Fruit fly (Drosophila melanogaster) ovary, adult (tissue): ENCODE results near the gene nes.
A peak's percentile ranks its signal among the peaks of the same experiment; 100 is the strongest.

ENCODE experiments used
- CG17801 ChIP-seq: fragments of 200-800 bp; optimal IDR thresholded peaks from 2 replicates; lab custom pipeline; 2019; ENCODE audit warnings: missing biosample characterization, mild to moderate bottlenecking, missing genetic modification characterization, moderate library complexity; ENCODE audit not compliant: partially characterized antibody

nes gene

DNA sequence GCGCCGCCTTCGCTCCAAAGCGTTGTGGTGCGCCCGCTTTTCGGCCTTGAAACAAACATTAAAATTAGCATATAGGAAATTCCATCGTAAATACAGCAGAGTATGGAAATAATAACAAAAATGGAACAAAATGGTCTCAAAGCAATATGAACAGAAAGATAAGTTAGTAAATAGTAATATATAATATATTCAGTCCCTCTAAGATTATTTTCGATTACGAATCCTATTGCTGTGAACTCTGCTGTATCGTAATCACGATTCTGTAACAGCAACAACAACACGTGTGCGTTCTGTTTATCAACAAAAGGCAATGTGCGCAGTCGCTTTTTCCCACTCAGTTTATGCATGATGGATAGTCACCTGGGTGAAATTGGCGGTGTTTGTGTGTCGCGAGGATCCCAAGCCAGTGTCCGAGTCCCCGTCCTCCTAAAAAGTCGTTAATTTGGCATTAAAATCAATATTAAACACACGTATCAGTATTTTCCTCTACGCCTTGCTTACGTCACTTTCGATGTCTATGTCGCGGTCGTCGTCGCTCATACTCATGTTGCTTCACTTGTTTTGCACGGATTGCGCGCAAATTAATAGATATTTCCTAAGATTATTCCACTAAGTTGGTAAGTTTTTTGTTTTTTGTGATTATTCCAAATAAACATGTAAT lies 3.1 kb upstream of the nes start, which contains the start of the genes CG42374 and Mettl5:
TSS of gene CG42374 (plus strand) at position 287 of the 661 bp plus-strand sequence.
TSS of gene Mettl5 (plus strand) at position 287 of the 661 bp plus-strand sequence.
- TF ChIP-seq CG17801 (GFP tag; lab: Kevin White, UChicago) = no peak

- no peak for TF ChIP-seq CG17801 (GFP tag; lab: Kevin White, UChicago)
These were observed 1.2 kb upstream of the nes start for dm6 chr3L:19261720-19262119.

DNA sequence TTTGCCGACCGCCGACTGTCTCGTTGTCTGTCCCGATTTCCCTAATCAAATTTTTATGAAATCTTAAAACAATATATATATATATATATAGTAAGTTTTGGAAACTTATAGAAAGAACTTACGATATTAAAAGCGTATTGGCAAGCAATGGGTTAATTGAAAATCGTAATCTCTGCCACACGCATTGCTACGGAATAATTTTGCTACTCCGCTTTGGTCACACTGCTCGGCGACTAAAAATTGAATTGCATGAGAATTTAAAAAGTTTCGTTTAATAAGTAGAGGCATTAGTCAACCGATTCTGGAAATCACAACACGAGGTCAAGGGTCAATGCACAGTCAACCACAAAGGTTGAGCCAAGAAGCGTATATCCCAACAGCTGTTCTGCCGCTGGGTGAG lies 734 bp upstream of the nes start, which contains the start of gene Bet1:
TSS of gene Bet1 (plus strand) at position 182 of the 400 bp plus-strand sequence.
- TF ChIP-seq CG17801 (GFP tag; lab: Kevin White, UChicago) = no peak

DNA sequence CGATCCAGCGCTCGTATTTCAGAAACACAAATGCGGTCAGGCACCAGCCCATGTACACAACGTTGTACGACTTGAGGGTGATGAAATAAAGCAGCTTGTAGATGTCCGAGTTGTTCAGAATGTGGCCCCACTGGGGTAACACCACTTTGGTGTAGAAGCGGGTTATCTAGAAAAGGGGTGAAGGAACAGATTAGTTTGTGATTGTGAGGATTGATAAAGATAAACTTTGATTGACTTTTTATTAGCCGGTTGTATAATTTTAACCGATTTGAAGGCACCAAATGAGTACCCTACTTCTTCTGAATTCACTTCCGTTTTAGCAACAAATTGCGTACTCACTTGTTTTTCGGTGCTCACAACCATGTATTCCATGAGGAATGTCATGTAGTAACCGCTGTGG lies 2.3 kb downstream of the nes start:
- TF ChIP-seq CG17801 (GFP tag; lab: Kevin White, UChicago) = no peak

DNA sequence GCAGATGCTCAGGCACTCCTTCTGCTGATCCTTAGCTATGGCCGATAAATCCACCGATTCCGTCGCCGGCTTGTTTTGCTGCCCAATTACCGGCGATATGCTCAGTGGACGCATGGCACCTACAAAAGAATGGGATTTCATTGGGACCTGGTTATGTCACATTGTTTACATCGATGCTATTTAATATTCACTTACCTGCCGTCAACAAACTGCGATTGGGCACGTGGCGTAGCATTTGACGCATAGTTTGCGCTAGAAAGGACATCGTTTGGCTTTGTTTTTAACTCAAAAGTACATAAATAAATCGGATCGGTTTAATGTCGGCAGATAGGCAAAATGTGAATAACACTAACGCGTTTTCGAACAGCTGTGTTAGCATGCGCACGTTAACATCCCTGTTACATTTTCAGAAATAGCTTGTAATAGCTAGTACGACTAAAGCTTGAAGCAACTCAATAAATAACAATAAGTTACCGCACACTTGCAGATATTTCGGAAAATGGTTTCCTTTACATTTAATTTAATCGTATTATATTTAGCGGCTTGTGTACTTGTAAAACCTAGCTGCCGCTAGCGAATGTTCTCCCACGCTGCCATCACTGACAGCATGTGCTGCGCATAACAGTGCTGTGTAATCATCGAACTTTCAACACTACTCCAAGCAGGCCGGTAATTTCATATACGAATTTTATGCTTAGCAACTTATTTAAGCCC lies 5.6 kb downstream of the nes start, which contains the start of the genes mRpL21 and rept:
TSS of gene mRpL21 (minus strand) at position 347 of the 714 bp plus-strand sequence.
TSS of gene rept (plus strand) at position 626 of the 714 bp plus-strand sequence.
- peak; percentile 45 for TF ChIP-seq CG17801 (GFP tag; lab: Kevin White, UChicago)

DNA sequence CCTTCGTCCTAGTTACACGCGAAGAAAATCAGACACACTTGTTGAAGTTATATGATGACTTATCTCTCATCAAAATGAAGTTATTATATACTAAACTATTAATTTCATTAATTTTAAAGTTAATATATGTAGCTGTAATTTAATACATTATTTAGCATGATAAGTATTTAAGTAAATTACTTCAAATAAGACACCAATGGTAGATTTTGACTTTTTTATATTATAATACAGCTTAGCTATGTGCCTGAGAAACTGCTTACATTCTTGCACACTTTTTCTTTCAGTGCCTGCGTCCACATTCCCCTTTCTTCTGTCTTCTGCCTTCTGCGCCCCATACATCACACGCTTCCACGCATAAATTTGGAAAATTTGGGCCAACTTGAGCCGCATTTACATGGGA lies 8.8 kb downstream of the nes start:
- no peak for TF ChIP-seq CG17801 (GFP tag; lab: Kevin White, UChicago)

DNA sequence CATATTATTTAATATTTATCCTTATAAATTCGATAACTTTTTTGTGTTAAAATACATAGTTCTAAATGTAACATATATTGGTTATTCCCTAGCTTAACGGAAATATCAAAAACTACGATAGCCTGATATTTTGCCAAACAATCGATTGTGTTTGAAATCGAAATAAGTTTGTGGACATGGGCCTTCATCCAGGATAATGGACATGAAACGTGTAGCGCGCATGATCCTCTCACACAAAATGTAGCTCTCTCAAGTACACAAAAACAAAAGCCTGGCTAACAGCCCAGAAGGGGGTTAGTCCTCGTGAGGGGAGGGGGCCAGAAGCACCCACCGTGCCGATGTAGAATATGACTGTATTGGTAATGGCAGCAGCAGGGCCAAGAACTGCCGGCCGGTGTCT lies 22.7 kb downstream of the nes start:
- no peak for TF ChIP-seq CG17801 (GFP tag; lab: Kevin White, UChicago)

- TF ChIP-seq CG17801 (GFP tag; lab: Kevin White, UChicago) = no peak
These were observed 23.9 kb downstream of the nes start for dm6 chr3L:19236554-19236953.

DNA sequence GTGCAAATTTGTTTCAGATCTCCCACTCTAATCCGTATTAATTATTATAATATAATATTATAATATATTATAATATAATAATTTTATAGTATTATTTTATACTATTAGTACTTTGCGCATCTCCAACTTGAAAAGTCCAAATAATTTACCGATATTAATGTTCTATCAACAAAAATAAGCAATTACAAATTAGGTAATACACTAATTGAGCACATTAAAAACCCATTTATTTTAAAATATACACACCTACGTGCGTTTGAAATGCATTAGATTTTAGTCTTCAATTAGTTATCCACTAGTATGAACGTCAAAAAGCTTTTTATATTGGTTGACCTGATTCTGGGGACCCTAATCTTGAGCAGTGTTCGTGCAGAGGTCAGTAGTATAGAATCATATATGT lies 24.4 kb downstream of the nes start, which contains the start of gene CG33647:
TSS of gene CG33647 (plus strand) at position 301 of the 400 bp plus-strand sequence.
- no peak for TF ChIP-seq CG17801 (GFP tag; lab: Kevin White, UChicago)

DNA sequence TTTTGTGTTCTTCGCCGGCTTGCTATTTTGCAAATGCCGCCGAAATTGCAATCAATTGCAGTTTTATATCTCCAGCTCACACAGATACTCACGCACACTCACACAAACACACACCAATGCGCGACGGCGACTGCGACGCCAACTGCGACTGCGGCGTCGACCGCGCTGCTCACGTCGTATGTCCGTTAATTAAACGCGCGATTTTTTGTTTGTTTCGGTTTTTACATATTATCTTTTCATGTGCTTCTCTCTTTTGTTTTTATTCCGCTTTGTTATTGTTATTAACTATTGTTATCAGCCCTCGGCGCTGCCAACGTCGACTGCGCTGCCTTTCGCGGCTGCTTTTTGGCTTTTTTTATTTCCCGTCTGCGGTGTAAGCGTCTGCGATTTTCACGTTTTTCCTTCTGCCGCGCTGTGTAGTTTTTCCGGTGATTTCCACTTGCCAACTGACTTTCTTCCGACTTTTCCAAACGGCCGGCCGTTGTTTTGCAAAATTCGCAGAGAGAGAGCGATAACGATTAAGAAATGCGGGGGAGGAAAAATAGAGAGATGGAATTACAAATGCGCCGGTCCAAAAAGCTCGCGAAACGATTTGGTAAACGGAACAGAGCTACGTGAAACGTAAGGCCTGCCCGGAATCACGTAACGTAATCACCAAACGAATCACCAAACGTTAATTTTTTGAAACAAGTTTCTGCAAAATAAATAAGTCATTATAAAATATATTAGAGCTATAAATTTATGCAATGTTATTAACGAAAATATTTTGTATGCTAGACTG lies 25.4 kb downstream of the nes start, which contains the start of gene fz2:
TSS of gene fz2 (minus strand) at position 452 of the 781 bp plus-strand sequence.
- no peak for TF ChIP-seq CG17801 (GFP tag; lab: Kevin White, UChicago)

DNA sequence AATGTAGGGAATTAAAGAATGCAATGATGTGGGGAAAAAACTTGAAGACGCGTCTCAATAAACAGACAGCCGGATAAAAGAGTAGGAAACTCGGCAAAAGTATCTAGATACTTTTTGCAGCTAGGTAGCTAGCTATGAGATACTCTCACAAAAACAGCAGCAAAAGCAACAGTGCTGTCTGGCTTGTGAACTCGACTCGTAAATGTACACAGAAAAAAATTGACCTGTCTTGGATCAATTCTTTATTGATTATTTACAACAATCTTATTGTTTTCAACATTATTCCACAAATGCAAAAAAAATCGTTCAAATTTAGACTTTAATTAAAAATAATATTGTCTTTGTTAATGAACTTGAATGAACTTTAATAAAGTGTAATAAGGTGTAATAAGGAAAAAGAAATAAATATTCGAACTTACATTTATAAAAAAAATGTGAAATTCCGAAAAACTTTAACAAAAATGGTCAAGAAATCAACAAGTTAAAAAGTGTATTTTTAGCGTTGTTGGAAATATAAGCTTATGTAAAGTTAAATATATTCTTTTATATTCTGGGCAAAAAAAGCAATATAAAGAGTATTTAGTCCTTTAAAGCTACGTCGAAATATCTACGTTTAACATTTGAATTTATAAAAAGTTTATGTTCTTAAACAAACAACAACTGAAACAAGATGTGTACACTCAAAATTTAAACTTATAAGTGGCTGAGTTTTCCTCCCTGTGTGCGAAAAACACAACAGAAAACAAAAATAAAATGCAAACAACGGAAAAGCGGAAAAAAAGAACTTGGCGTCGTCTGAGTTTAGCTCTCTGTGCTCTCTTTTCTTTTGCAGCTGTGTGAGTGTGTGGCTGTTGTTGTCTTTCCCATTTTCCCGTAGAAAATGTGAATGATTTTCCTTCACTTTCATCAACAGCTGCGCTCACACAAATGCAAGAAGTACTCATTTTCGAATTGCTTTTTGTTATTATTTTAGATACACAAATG lies 26.4 kb downstream of the nes start:
- no peak for TF ChIP-seq CG17801 (GFP tag; lab: Kevin White, UChicago)

DNA sequence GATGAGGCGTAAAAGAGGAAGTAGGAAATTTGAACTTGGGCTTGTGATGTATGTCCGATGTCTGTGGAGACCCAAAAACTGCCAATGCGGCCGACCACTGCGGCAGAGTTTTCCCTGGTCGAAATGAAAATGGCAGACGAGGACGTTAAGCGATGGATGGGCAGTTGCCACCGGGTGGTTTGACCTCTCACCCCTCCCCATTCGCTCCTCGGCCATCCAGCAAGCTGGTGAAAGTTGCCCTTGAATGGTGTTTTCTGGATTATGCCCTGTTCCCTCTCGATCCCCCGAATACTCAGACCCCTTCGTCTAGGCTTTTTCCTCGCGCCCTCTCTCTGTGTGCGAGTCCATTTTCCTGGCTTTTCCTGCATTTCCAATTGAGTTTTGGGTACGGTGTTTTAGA lies 28.9 kb downstream of the nes start:
- TF ChIP-seq CG17801 (GFP tag; lab: Kevin White, UChicago) = no peak

dm6 chr3L:19230801-19231547 lies 29.5 kb downstream of the nes start:
- TF ChIP-seq CG17801 (GFP tag; lab: Kevin White, UChicago) = no peak
